Worm (Caenorhabditis elegans) whole organism, midembryonic: ENCODE measurements around the gene tni-1.

ENCODE experiments used
- T22C8.4 ChIP-seq: fragments of 200-800 bp; sonication (Bioruptor generic); IDR thresholded peaks from 2 replicates; pipeline ENCODE4 v1.3.6; 2022; ENCODE audit warnings: missing genetic modification characterization, missing compliant biosample characterization
- cog-1 ChIP-seq: sonication (generic microtip); optimal IDR thresholded peaks from 2 replicates; lab custom pipeline; 2016; ENCODE audit warnings: missing genetic modification characterization, missing compliant biosample characterization
- flt-1 ChIP-seq: fragments of 200-800 bp; sonication (Bioruptor generic); IDR thresholded peaks from 2 replicates; pipeline ENCODE4 v1.3.6; 2022; ENCODE audit warnings: missing genetic modification characterization, missing compliant biosample characterization
- klf-2 ChIP-seq: fragments of 200-800 bp; sonication (Bioruptor generic); conservative IDR thresholded peaks from 2 replicates; pipeline ENCODE4 v1.3.6; 2022; ENCODE audit warnings: missing genetic modification reagents, missing genetic modification characterization, missing compliant biosample characterization
- med-1 ChIP-seq: sonication (generic microtip); optimal IDR thresholded peaks from 2 replicates; lab custom pipeline; 2017; ENCODE audit warnings: missing genetic modification characterization, mild to moderate bottlenecking, missing compliant biosample characterization, antibody characterized with exemption, missing genetic modification reagents; ENCODE audit not compliant: insufficient read depth
- ref-1 ChIP-seq: fragments of 200-800 bp; sonication (Bioruptor generic); conservative IDR thresholded peaks from 2 replicates; pipeline ENCODE4 v1.3.6; 2022; ENCODE audit warnings: missing genetic modification reagents, missing genetic modification characterization, missing compliant biosample characterization
- tab-1 ChIP-seq: fragments of 200-800 bp; sonication (Bioruptor generic); IDR thresholded peaks from 2 replicates; pipeline ENCODE4 v1.3.6; 2022; ENCODE audit warnings: missing genetic modification characterization, missing compliant biosample characterization
- ztf-23 ChIP-seq: fragments of 200-800 bp; sonication (Bioruptor generic); IDR thresholded peaks from 2 replicates; pipeline ENCODE4 v1.3.6; 2022; ENCODE audit warnings: missing genetic modification reagents, missing genetic modification characterization, missing compliant biosample characterization
- ztf-29 ChIP-seq: fragments of 200-800 bp; sonication (Bioruptor generic); IDR thresholded peaks from 2 replicates; pipeline ENCODE4 v1.3.6; 2022; ENCODE audit warnings: missing genetic modification reagents, missing genetic modification characterization, missing compliant biosample characterization

Gene tni-1

DNA sequence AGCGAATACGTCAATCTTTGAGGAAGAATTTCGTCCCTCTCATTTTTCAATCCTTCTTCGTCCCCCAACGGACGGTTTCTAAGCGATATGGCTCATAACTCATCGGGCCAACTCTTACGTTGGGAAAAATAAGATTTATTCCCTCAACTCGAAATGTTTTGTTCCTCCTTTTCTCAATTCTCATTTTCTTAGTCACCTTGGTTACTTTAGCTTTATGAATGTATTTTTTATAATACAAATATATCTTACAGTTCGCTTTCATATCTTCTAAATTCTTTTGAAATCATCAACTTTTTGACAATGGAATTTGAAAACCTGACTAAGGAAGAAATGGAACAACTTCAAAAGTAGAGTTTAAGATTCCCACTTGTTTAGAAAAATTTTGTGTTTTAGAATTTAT, 47.8 kb downstream of the tni-1 start, which contains the start of gene npr-9:
Gene npr-9 (plus strand): TSS at position 301 of the 400 bp plus-strand sequence.
- no peak for TF ChIP-seq ztf-29 (GFP tag; lab: Robert Waterston, UW)
- no peak for TF ChIP-seq med-1 (GFP tag; lab: Kevin White, UChicago)
- no peak for TF ChIP-seq ref-1 (GFP tag; lab: Robert Waterston, UW)
- no peak for TF ChIP-seq flt-1 (GFP tag; lab: Robert Waterston, UW)
- TF ChIP-seq klf-2 (GFP tag; lab: Robert Waterston, UW): no peak
- no peak for TF ChIP-seq cog-1
- TF ChIP-seq tab-1: no peak
- no peak for TF ChIP-seq ztf-23 (GFP tag; lab: Robert Waterston, UW)
- no peak for TF ChIP-seq T22C8.4 (GFP tag; lab: Robert Waterston, UW)

ce11 chrX:11328710-11329109, 48.6 kb downstream of the tni-1 start:
- no peak for TF ChIP-seq klf-2 (GFP tag; lab: Robert Waterston, UW)
- no peak for TF ChIP-seq med-1 (GFP tag; lab: Kevin White, UChicago)
- TF ChIP-seq ref-1 (GFP tag; lab: Robert Waterston, UW): no peak
- no peak for TF ChIP-seq cog-1
- TF ChIP-seq ztf-29 (GFP tag; lab: Robert Waterston, UW): no peak
- no peak for TF ChIP-seq T22C8.4 (GFP tag; lab: Robert Waterston, UW)
- TF ChIP-seq tab-1: no peak
- TF ChIP-seq ztf-23 (GFP tag; lab: Robert Waterston, UW): no peak
- no peak for TF ChIP-seq flt-1 (GFP tag; lab: Robert Waterston, UW)

ce11 chrX:11326827-11327226, 50.4 kb downstream of the tni-1 start, which contains the start of gene ZK455.5:
Gene ZK455.5, minus strand, starts transcription at chrX:11326927.
- TF ChIP-seq tab-1 (no peak), med-1 (GFP tag; lab: Kevin White, UChicago) (no peak)
